Worm (Caenorhabditis elegans): ENCODE measurements around the gene snf-12.

ce11 chrX:8986452-8986851, 42.8 kb upstream of the snf-12 start:
- no peak for TF ChIP-seq nhr-10 (tag; optimal IDR thresholded peaks at IDR 0.05)
- TF ChIP-seq nhr-11 (tag; optimal IDR thresholded peaks at IDR 0.05), result no peak
- TF ChIP-seq snpc-4 (tag; optimal IDR thresholded peaks at IDR 0.05), result no peak
- TF ChIP-seq aly-2 (tag; optimal IDR thresholded peaks at IDR 0.05), result no peak
- no peak for TF ChIP-seq unc-62 (GFP tag; optimal IDR thresholded peaks at IDR 0.05)
- no peak for TF ChIP-seq ama-1 (optimal IDR thresholded peaks at IDR 0.05)
- no peak for TF ChIP-seq dmd-4 (tag; optimal IDR thresholded peaks at IDR 0.05)
- TF ChIP-seq blmp-1 (tag; optimal IDR thresholded peaks at IDR 0.05; ENCODE audit: insufficient read depth), result no peak
- TF ChIP-seq skn-1 (tag; optimal IDR thresholded peaks at IDR 0.05), result no peak
